Worm (Caenorhabditis elegans): ENCODE data around the gene fil-1.
A peak's percentile ranks its signal among the peaks of the same experiment; 100 is the strongest.

The fil-1 gene

DNA sequence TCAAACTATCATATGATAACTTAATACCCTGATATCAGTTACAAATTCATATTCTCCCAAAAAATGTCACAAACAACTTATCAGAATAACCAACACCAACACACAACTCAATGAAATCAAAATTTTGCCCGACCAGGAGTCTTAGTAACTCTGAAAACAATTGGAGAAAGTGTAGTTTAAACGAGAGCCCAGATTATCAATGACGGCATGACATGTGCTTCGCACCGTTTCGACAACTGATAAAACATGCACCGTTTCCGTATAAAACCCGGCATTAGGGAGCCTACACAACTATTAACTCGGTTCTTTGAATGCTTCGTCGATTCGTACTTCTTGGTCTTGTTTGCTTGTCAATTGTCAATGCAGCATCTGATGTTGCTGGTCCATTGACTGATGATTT, at the start of gene fil-1:
Gene fil-1 (plus strand): TSS at position 219 of the 400 bp plus-strand sequence.
- no peak for TF ChIP-seq egl-44 (GFP tag; IDR thresholded peaks at IDR 0.05)
- peak; percentile 22 for TF ChIP-seq nhr-80 (tag; optimal IDR thresholded peaks at IDR 0.05)

DNA sequence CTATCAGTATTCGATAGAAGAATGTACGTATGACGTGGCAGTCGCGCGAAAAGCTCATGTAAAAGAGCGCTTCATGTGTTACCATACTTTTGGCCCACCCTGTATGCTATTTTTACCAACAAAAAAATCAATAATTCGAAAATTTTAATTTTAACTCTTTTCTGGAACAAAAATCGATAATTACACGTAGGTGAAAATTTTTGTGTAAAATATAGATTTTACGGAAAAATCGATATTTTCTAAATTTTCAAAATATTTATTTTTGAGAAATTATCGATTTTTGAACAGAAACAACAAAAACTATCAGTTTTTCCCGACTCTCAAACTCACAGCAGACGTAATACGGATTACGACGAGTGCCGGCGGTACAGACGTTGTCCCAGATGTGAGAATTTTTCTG, 48.5 kb upstream of the fil-1 start:
- TF ChIP-seq him-1 (tag; optimal IDR thresholded peaks at IDR 0.05) (no peak), nhr-27 (tag; optimal IDR thresholded peaks at IDR 0.05) (no peak), madf-10 (tag; optimal IDR thresholded peaks at IDR 0.05) (no peak)

DNA sequence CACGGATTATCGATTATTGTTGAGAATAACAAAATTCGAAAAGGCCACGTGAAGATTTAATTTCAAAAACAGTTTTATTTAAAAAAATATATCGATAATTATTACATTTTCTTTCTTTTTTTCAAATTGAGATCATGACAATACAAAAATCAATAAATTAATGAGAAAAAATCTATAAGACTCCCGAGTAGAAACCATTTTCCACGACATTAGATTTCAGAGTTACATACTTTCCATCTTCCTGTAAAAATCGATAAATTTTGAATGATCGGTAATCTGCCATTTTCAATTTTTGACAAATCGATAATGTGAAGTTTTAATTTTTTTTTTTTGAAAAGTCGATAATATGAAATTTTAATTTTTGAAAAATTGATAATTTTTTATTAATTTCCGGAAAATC, 47.9 kb upstream of the fil-1 start, which contains the start of gene C30G7.3:
Gene C30G7.3 (minus strand): TSS at position 8 of the 400 bp plus-strand sequence.
- TF ChIP-seq repo-1 (tag; optimal IDR thresholded peaks at IDR 0.05), result no peak
- no peak for TF ChIP-seq nhr-27 (tag; optimal IDR thresholded peaks at IDR 0.05)
- TF ChIP-seq mxl-1 (tag; optimal IDR thresholded peaks at IDR 0.05), result no peak
- TF ChIP-seq sptf-2 (GFP tag; optimal IDR thresholded peaks at IDR 0.05), result no peak
- no peak for TF ChIP-seq madf-3 (GFP tag; IDR thresholded peaks at IDR 0.05)
- TF ChIP-seq let-607 (tag; optimal IDR thresholded peaks at IDR 0.05), result no peak

DNA sequence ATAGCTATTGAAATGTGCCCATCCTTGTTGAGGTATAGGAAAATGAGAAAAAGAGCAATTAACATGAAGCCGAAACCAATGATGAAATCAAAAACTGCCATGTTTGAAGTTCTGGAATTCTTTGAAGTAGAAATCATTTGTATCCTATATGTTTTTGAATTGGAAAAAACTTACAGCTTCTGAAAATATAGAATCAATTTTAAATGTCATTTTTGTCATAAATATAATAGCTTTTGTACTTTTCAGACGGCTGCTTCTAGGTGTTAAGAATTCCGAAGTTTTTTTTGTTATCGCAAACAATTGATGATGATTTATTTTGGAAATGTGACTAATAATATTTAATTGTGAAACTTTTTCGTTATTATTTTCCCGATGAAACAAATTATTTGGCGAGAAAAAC, 46.6 kb upstream of the fil-1 start, which contains the start of gene C30G7.4:
Gene C30G7.4 (minus strand): TSS at position 101 of the 400 bp plus-strand sequence.
- TF ChIP-seq die-1 (tag; optimal IDR thresholded peaks at IDR 0.05), result no peak
- TF ChIP-seq ztf-28 (GFP tag; IDR thresholded peaks at IDR 0.05), result no peak
- no peak for TF ChIP-seq fkh-3 (tag; optimal IDR thresholded peaks at IDR 0.05)
- TF ChIP-seq F39B2.1 (GFP tag; IDR thresholded peaks at IDR 0.05), result no peak
- no peak for TF ChIP-seq egrh-3 (GFP tag; IDR thresholded peaks at IDR 0.05)
- no peak for TF ChIP-seq gei-17 (GFP tag; optimal IDR thresholded peaks at IDR 0.05)
- TF ChIP-seq ceh-58 (GFP tag; IDR thresholded peaks at IDR 0.05), result no peak
- TF ChIP-seq ceh-91 (GFP tag; IDR thresholded peaks at IDR 0.05), result no peak
- no peak for TF ChIP-seq Y56A3A.18 (GFP tag; IDR thresholded peaks at IDR 0.05)
- no peak for TF ChIP-seq mxl-1 (tag; optimal IDR thresholded peaks at IDR 0.05)
- TF ChIP-seq egl-44 (GFP tag; IDR thresholded peaks at IDR 0.05), result no peak
- TF ChIP-seq lin-54 (GFP tag; optimal IDR thresholded peaks at IDR 0.05), result no peak
- no peak for TF ChIP-seq hsf-1 (GFP tag; IDR thresholded peaks at IDR 0.05)
- no peak for TF ChIP-seq hmg-1.2 (GFP tag; IDR thresholded peaks at IDR 0.05)
- TF ChIP-seq lin-35 (GFP tag; optimal IDR thresholded peaks at IDR 0.05), result no peak

DNA sequence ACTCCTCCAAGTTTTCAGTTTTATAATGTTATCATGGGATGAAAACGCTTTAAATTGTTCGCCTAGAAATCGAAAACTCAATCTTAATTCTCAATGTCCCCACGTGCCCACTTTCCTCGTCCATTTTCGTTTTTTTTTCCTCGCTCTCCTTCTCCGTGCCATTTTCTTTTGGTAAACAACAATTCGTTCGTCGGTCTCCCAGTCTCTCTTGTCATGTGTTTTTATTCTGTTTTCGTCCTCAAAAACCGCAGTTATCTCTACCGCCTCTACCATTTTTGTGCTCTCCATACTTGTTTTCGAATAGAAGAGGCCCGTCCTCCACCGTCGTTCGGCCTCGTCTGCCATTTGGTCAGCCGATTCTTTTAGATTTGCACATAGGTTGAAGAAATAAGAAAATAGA, 45.1 kb upstream of the fil-1 start:
- 0 out of 2 replicates have a peak, but pooled peaks have one; percentile 27 for TF ChIP-seq let-526 (GFP tag; IDR thresholded peaks at IDR 0.05)
- TF ChIP-seq K12H6.12 (tag; optimal IDR thresholded peaks at IDR 0.05), result peak; percentile 74
- no peak for TF ChIP-seq efl-1 (GFP tag; optimal IDR thresholded peaks at IDR 0.05)
- peak; percentile 25; the same call in 1 of the 2 replicates for TF ChIP-seq hmg-1.2 (GFP tag; IDR thresholded peaks at IDR 0.05)
- no peak for TF ChIP-seq attf-6 (GFP tag; IDR thresholded peaks at IDR 0.05)
- no peak for TF ChIP-seq F52B5.7 (tag; optimal IDR thresholded peaks at IDR 0.05)
- no peak for TF ChIP-seq egl-44 (GFP tag; IDR thresholded peaks at IDR 0.05)
- no peak for TF ChIP-seq bed-1 (GFP tag; IDR thresholded peaks at IDR 0.05)
- no peak for TF ChIP-seq him-1 (tag; optimal IDR thresholded peaks at IDR 0.05)
- no peak for TF ChIP-seq aptf-3 (GFP tag; IDR thresholded peaks at IDR 0.05)
- TF ChIP-seq F23B12.7 (tag; optimal IDR thresholded peaks at IDR 0.05; ENCODE audit: insufficient read depth), result no peak
- no peak for TF ChIP-seq bed-2 (GFP tag; IDR thresholded peaks at IDR 0.05)
- peak; percentile 60 for TF ChIP-seq ceh-27 (GFP tag; optimal IDR thresholded peaks at IDR 0.05)

Measured in whole organism, young adult.